ENCODE assay signal across 4 fruit fly cellular contexts in genomic region chrX:17725937-17726489, dm6.
A peak's percentile ranks its signal among the peaks of the same experiment; 100 is the strongest.
TF ChIP-seq lines count a peak whose summit lies in the region.

No protein-coding gene starts in this region.

- TF ChIP-seq CTCF in whole organism, embryonic (GFP tag; optimal IDR thresholded peaks at IDR 0.05; lab: Kevin White, UChicago), result no peak

TF ChIP-seq in whole organism, embryonic, 481 proteins besides CTCF, POLR2A, EP300 and RAD21 (continues in another document):
- no peak for TF ChIP-seq MTF-1 (GFP tag; optimal IDR thresholded peaks at IDR 0.05; lab: Kevin White, UChicago; ENCODE audit: borderline replicate concordance)
- no peak for TF ChIP-seq p53 (GFP tag; optimal IDR thresholded peaks at IDR 0.05; lab: Kevin White, UChicago)
- no peak for TF ChIP-seq twi (tag; optimal IDR thresholded peaks at IDR 0.05; lab: Kevin White, UChicago)
- TF ChIP-seq nom (GFP tag; optimal IDR thresholded peaks at IDR 0.05; lab: Kevin White, UChicago), result peak; percentile 93
- TF ChIP-seq CG8281 (tag; optimal IDR thresholded peaks at IDR 0.05; lab: Kevin White, UChicago), result no peak
- no peak for TF ChIP-seq Spps (tag; optimal IDR thresholded peaks at IDR 0.05; lab: Kevin White, UChicago)
- TF ChIP-seq sug (tag; optimal IDR thresholded peaks at IDR 0.05; lab: Kevin White, UChicago), result no peak
- peak; percentile 77 for TF ChIP-seq CG8388 (GFP tag; optimal IDR thresholded peaks at IDR 0.05; lab: Kevin White, UChicago)
- peak in 1 of 2 experiments; percentile 36 for TF ChIP-seq crp (GFP tag; optimal IDR thresholded peaks at IDR 0.05; lab: Kevin White, UChicago)
- TF ChIP-seq HLH54F (GFP tag; optimal IDR thresholded peaks at IDR 0.05; lab: Kevin White, UChicago), result no peak
- peak; percentile 15 for TF ChIP-seq sens (GFP tag; lab: Kevin White, UChicago)
- peak; percentile 53 for TF ChIP-seq pfk (GFP tag; optimal IDR thresholded peaks at IDR 0.05; lab: Kevin White, UChicago)
- TF ChIP-seq chinmo (GFP tag; IDR thresholded peaks at IDR 0.05; lab: Robert Waterston, UW; ENCODE audit: partially characterized antibody), result 0 out of 4 replicates have a peak, but pooled peaks have one; percentile 59
- no peak for TF ChIP-seq CG33557 (GFP tag; optimal IDR thresholded peaks at IDR 0.05; lab: Kevin White, UChicago)
- no peak for TF ChIP-seq pum (GFP tag; optimal IDR thresholded peaks at IDR 0.05; lab: Kevin White, UChicago)
- TF ChIP-seq Atf3 (GFP tag; optimal IDR thresholded peaks at IDR 0.05; lab: Kevin White, UChicago), result no peak
- TF ChIP-seq Trl (optimal IDR thresholded peaks at IDR 0.05; lab: Kevin White, UChicago), result peak in 1 of 2 experiments; percentile 23
- TF ChIP-seq Trl (GFP tag; optimal IDR thresholded peaks at IDR 0.05; lab: Kevin White, UChicago), result no peak
- TF ChIP-seq Sin3A (optimal IDR thresholded peaks at IDR 0.05; lab: Kevin White, UChicago), result no peak
- no peak for TF ChIP-seq fd102C (GFP tag; optimal IDR thresholded peaks at IDR 0.05; lab: Kevin White, UChicago)
- no peak for TF ChIP-seq Hmr (GFP tag; optimal IDR thresholded peaks at IDR 0.05; lab: Kevin White, UChicago)
- TF ChIP-seq crol (GFP tag; IDR thresholded peaks at IDR 0.05; lab: Robert Waterston, UW), result peak; percentile 89
- no peak for TF ChIP-seq Sox102F (GFP tag; optimal IDR thresholded peaks at IDR 0.05; lab: Kevin White, UChicago)

TF ChIP-seq in whole organism, prepupa, 60 proteins besides CTCF, POLR2A, EP300 and RAD21:
- TF ChIP-seq CG1621 (tag; optimal IDR thresholded peaks at IDR 0.05; lab: Kevin White, UChicago) (peak; percentile 52), spab (GFP tag; optimal IDR thresholded peaks at IDR 0.05; lab: Kevin White, UChicago) (peak; percentile 31), CG9139 (GFP tag; optimal IDR thresholded peaks at IDR 0.05; lab: Kevin White, UChicago) (peak; percentile 82), Ets96B (tag; optimal IDR thresholded peaks at IDR 0.05; lab: Kevin White, UChicago) (peak; percentile 66), Met (GFP tag; optimal IDR thresholded peaks at IDR 0.05; lab: Kevin White, UChicago) (no peak), CG6808 (GFP tag; optimal IDR thresholded peaks at IDR 0.05; lab: Kevin White, UChicago) (peak; percentile 75), CG6163 (GFP tag; IDR thresholded peaks at IDR 0.05; lab: Robert Waterston, UW) (peak; percentile 75), vri (GFP tag; optimal IDR thresholded peaks at IDR 0.05; lab: Kevin White, UChicago) (no peak), dsx (GFP tag; optimal IDR thresholded peaks at IDR 0.05; lab: Kevin White, UChicago; ENCODE audit: poor library complexity, severe bottlenecking) (peak; percentile 25), CG3032 (tag; optimal IDR thresholded peaks at IDR 0.05; lab: Kevin White, UChicago) (peak; percentile 38), ss (GFP tag; optimal IDR thresholded peaks at IDR 0.05; lab: Kevin White, UChicago) (peak; percentile 56 to 61), eg (GFP tag; IDR thresholded peaks at IDR 0.05; lab: Robert Waterston, UW) (0 out of 3 replicates have a peak, but pooled peaks have one; percentile 30), fkh (GFP tag; optimal IDR thresholded peaks at IDR 0.05; lab: Kevin White, UChicago) (peak; percentile 45), CG10631 (GFP tag; optimal IDR thresholded peaks at IDR 0.05; lab: Kevin White, UChicago) (no peak), CG6276 (GFP tag; optimal IDR thresholded peaks at IDR 0.05; lab: Kevin White, UChicago) (no peak), CG10669 (GFP tag; optimal IDR thresholded peaks at IDR 0.05; lab: Kevin White, UChicago) (peak; percentile 58), Sox14 (GFP tag; optimal IDR thresholded peaks at IDR 0.05; lab: Kevin White, UChicago) (peak; percentile 15), CG16779 (tag; optimal IDR thresholded peaks at IDR 0.05; lab: Kevin White, UChicago) (peak; percentile 55)

TF ChIP-seq in whole organism, pupa, 21 proteins besides CTCF, POLR2A, EP300 and RAD21:
- TF ChIP-seq CG8159 (tag; optimal IDR thresholded peaks at IDR 0.05; lab: Kevin White, UChicago) (peak; percentile 57), CG8301 (tag; optimal IDR thresholded peaks at IDR 0.05; lab: Kevin White, UChicago) (peak; percentile 20), CG9948 (tag; optimal IDR thresholded peaks at IDR 0.05; lab: Kevin White, UChicago) (no peak), CG32121 (GFP tag; IDR thresholded peaks at IDR 0.05; lab: Robert Waterston, UW) (0 out of 2 replicates have a peak, but pooled peaks have one; percentile 8), gl (tag; optimal IDR thresholded peaks at IDR 0.05; lab: Kevin White, UChicago) (peak; percentile 81), rn (GFP tag; IDR thresholded peaks at IDR 0.05; lab: Robert Waterston, UW) (no peak), CG12605 (GFP tag; IDR thresholded peaks at IDR 0.05; lab: Robert Waterston, UW) (peak; percentile 77), CG15710 (tag; optimal IDR thresholded peaks at IDR 0.05; lab: Kevin White, UChicago) (peak; percentile 34), Pif1B (GFP tag; optimal IDR thresholded peaks at IDR 0.05; lab: Kevin White, UChicago) (no peak), CG17806 (tag; optimal IDR thresholded peaks at IDR 0.05; lab: Kevin White, UChicago) (peak; percentile 46), EcR (GFP tag; optimal IDR thresholded peaks at IDR 0.05; lab: Kevin White, UChicago) (peak; percentile 90), fd96Ca (GFP tag; IDR thresholded peaks at IDR 0.05; lab: Robert Waterston, UW) (peak; percentile 51; the same call in 1 of the 3 replicates)

TF ChIP-seq in whole organism, wandering third instar larva, 38 proteins besides CTCF, POLR2A, EP300 and RAD21:
- TF ChIP-seq Abd-B (GFP tag; optimal IDR thresholded peaks at IDR 0.05; lab: Kevin White, UChicago) (no peak), CG9705 (GFP tag; optimal IDR thresholded peaks at IDR 0.05; lab: Kevin White, UChicago) (no peak), ey (GFP tag; optimal IDR thresholded peaks at IDR 0.05; lab: Kevin White, UChicago) (no peak), h (GFP tag; optimal IDR thresholded peaks at IDR 0.05; lab: Kevin White, UChicago) (no peak), Hr83 (GFP tag; optimal IDR thresholded peaks at IDR 0.05; lab: Kevin White, UChicago; ENCODE audit: poor library complexity, severe bottlenecking) (peak; percentile 47), psq (GFP tag; optimal IDR thresholded peaks at IDR 0.05; lab: Kevin White, UChicago) (peak; percentile 36), rgr (GFP tag; optimal IDR thresholded peaks at IDR 0.05; lab: Kevin White, UChicago) (no peak), Dfd (GFP tag; optimal IDR thresholded peaks at IDR 0.05; lab: Kevin White, UChicago) (no peak), woc (GFP tag; optimal IDR thresholded peaks at IDR 0.05; lab: Kevin White, UChicago) (no peak), GATAd (GFP tag; optimal IDR thresholded peaks at IDR 0.05; lab: Kevin White, UChicago) (no peak), Vsx2 (GFP tag; optimal IDR thresholded peaks at IDR 0.05; lab: Kevin White, UChicago; ENCODE audit: partially characterized antibody) (no peak), Jra (GFP tag; optimal IDR thresholded peaks at IDR 0.05; lab: Kevin White, UChicago) (no peak), dl (GFP tag; optimal IDR thresholded peaks at IDR 0.05; lab: Kevin White, UChicago; ENCODE audit: insufficient read depth in 1 of 2, partially characterized antibody in 2 of 2) (no peak), Myc (optimal IDR thresholded peaks at IDR 0.05; lab: Kevin White, UChicago) (no peak), Hr78 (GFP tag; optimal IDR thresholded peaks at IDR 0.05; lab: Kevin White, UChicago) (no peak), foxo (GFP tag; optimal IDR thresholded peaks at IDR 0.05; lab: Kevin White, UChicago) (no peak)

Comparison
In these comparisons a context has a peak if more than half of its experiments do, and no peak if none do; other contexts are left out.
1. Of the 7 proteins assayed by ChIP-seq in both whole organism, embryonic and whole organism, prepupa: peak only in whole organism, embryonic: none; only in whole organism, prepupa: CG16779; in both: none; in neither: 6.